Worm (Caenorhabditis elegans) whole organism, late embryonic: ENCODE data around the gene T24A6.17.
"Not testable (repeated sequence)": the region's sequence is repeated elsewhere in the genome, so short reads cannot be mapped to it uniquely, and the experiment has no call there.

Experiments used
- C08G9.2 ChIP-seq: sonication (generic microtip); optimal IDR thresholded peaks from 2 replicates; lab custom pipeline; 2016; ENCODE audit warnings: mild to moderate bottlenecking, missing genetic modification characterization, moderate library complexity, missing compliant biosample characterization
- F13H6.1 ChIP-seq: sonication (generic microtip); optimal IDR thresholded peaks from 2 replicates; lab custom pipeline; 2016; ENCODE audit warnings: missing genetic modification characterization, missing compliant biosample characterization
- K09A11.1 ChIP-seq: sonication (generic microtip); optimal IDR thresholded peaks from 2 replicates; lab custom pipeline; 2017; ENCODE audit warnings: antibody characterized with exemption, mild to moderate bottlenecking, missing genetic modification characterization, missing compliant biosample characterization; ENCODE audit not compliant: insufficient read depth
- T23F11.4 ChIP-seq: fragments of 200-800 bp; sonication (Bioruptor generic); optimal IDR thresholded peaks from 2 replicates; lab custom pipeline; 2018; ENCODE audit warnings: mild to moderate bottlenecking, missing genetic modification characterization, missing compliant biosample characterization
- Y22D7AL.16 ChIP-seq: sonication (generic microtip); optimal IDR thresholded peaks from 2 replicates; lab custom pipeline; 2016; ENCODE audit warnings: missing genetic modification characterization, missing compliant biosample characterization
- ama-1 ChIP-seq: fragments of 150-350 bp; optimal IDR thresholded peaks from 2 replicates; lab custom pipeline; 2014
- ceh-18 ChIP-seq: sonication (generic microtip); optimal IDR thresholded peaks from 2 replicates; lab custom pipeline; 2016; ENCODE audit warnings: missing genetic modification characterization, missing compliant biosample characterization
- ceh-19 ChIP-seq: fragments of 200-800 bp; sonication (Bioruptor generic); optimal IDR thresholded peaks from 2 replicates; lab custom pipeline; 2018; ENCODE audit warnings: mild to moderate bottlenecking, missing genetic modification characterization, missing compliant biosample characterization
- ceh-22 ChIP-seq: sonication (generic microtip); optimal IDR thresholded peaks from 2 replicates; lab custom pipeline; 2017; ENCODE audit warnings: missing biosample characterization, missing genetic modification characterization
- ceh-30 ChIP-seq: fragments of 150-350 bp; optimal IDR thresholded peaks from 2 replicates; lab custom pipeline; 2014; ENCODE audit warnings: missing biosample characterization, missing genetic modification characterization
- ceh-31 ChIP-seq: sonication (generic microtip); optimal IDR thresholded peaks from 2 replicates; lab custom pipeline; 2016; ENCODE audit warnings: missing genetic modification characterization, missing compliant biosample characterization
- ceh-45 ChIP-seq: fragments of 200-800 bp; sonication (Bioruptor generic); IDR thresholded peaks from 2 replicates; pipeline ENCODE4 v1.3.6; 2022; ENCODE audit warnings: missing genetic modification reagents, missing genetic modification characterization, missing compliant biosample characterization
- ceh-6 ChIP-seq: fragments of 200-800 bp; sonication (Bioruptor generic); optimal IDR thresholded peaks from 2 replicates; lab custom pipeline; 2018; ENCODE audit warnings: mild to moderate bottlenecking, missing genetic modification characterization, missing compliant biosample characterization
- ceh-9 ChIP-seq: sonication (generic microtip); optimal IDR thresholded peaks from 2 replicates; lab custom pipeline; 2016; ENCODE audit warnings: mild to moderate bottlenecking, missing genetic modification characterization, inconsistent platforms, missing compliant biosample characterization
- che-1 ChIP-seq: sonication (generic microtip); optimal IDR thresholded peaks from 2 replicates; lab custom pipeline; 2016; ENCODE audit warnings: mild to moderate bottlenecking, missing genetic modification characterization, missing compliant biosample characterization
- dmd-4 ChIP-seq: sonication (generic microtip); optimal IDR thresholded peaks from 2 replicates; lab custom pipeline; 2016; ENCODE audit warnings: borderline replicate concordance, missing genetic modification characterization, missing compliant biosample characterization
- elt-2 ChIP-seq: sonication (generic microtip); optimal IDR thresholded peaks from 2 replicates; lab custom pipeline; 2016; ENCODE audit warnings: missing genetic modification reagents, missing genetic modification characterization, missing compliant biosample characterization
- elt-4 ChIP-seq: sonication (generic microtip); optimal IDR thresholded peaks from 2 replicates; lab custom pipeline; 2016; ENCODE audit warnings: missing genetic modification characterization, missing compliant biosample characterization
- fax-1 ChIP-seq: sonication (generic microtip); optimal IDR thresholded peaks from 2 replicates; lab custom pipeline; 2016; ENCODE audit warnings: missing genotype, missing genetic modification characterization, missing compliant biosample characterization
- gmeb-2 ChIP-seq: sonication (generic microtip); optimal IDR thresholded peaks from 2 replicates; lab custom pipeline; 2016; ENCODE audit warnings: missing genetic modification characterization, inconsistent platforms, missing compliant biosample characterization
- hlh-13 ChIP-seq: fragments of 200-800 bp; sonication (Bioruptor generic); optimal IDR thresholded peaks from 2 replicates; lab custom pipeline; 2018; ENCODE audit warnings: mild to moderate bottlenecking, missing genetic modification characterization, missing compliant biosample characterization
- hlh-15 ChIP-seq: sonication (generic microtip); optimal IDR thresholded peaks from 2 replicates; lab custom pipeline; 2016; ENCODE audit warnings: missing genetic modification characterization, missing compliant biosample characterization
- hlh-6 ChIP-seq: sonication (generic microtip); optimal IDR thresholded peaks from 2 replicates; lab custom pipeline; 2016; ENCODE audit warnings: missing genotype, missing genetic modification characterization, missing compliant biosample characterization
- hlh-8 ChIP-seq: sonication (generic microtip); optimal IDR thresholded peaks from 2 replicates; lab custom pipeline; 2016; ENCODE audit warnings: missing genotype, missing genetic modification characterization, missing compliant biosample characterization
- lin-11 ChIP-seq: fragments of 200-800 bp; sonication (Bioruptor generic); optimal IDR thresholded peaks from 2 replicates; lab custom pipeline; 2018; ENCODE audit warnings: mild to moderate bottlenecking, missing genetic modification characterization, missing compliant biosample characterization
- madf-2 ChIP-seq: sonication (generic microtip); optimal IDR thresholded peaks from 2 replicates; lab custom pipeline; 2017; ENCODE audit warnings: missing genetic modification characterization, missing compliant biosample characterization
- nhr-232 ChIP-seq: sonication (generic microtip); optimal IDR thresholded peaks from 2 replicates; lab custom pipeline; 2016; ENCODE audit warnings: missing genetic modification characterization, missing compliant biosample characterization
- npax-4 ChIP-seq: sonication (generic microtip); optimal IDR thresholded peaks from 2 replicates; lab custom pipeline; 2016; ENCODE audit warnings: missing genetic modification characterization, missing compliant biosample characterization
- pag-3 ChIP-seq: sonication (generic microtip); optimal IDR thresholded peaks from 2 replicates; lab custom pipeline; 2016; ENCODE audit warnings: missing compliant biosample characterization, missing genetic modification characterization, borderline replicate concordance
- pax-1 ChIP-seq: fragments of 150-350 bp; optimal IDR thresholded peaks from 2 replicates; lab custom pipeline; 2014; ENCODE audit warnings: missing biosample characterization, missing genetic modification characterization
- pha-4 ChIP-seq: fragments of 150-350 bp; optimal IDR thresholded peaks from 2 replicates; lab custom pipeline; 2018; ENCODE audit warnings: missing biosample characterization, missing genetic modification reagents, missing genetic modification characterization
- ref-2 ChIP-seq: sonication (generic microtip); optimal IDR thresholded peaks from 2 replicates; lab custom pipeline; 2016; ENCODE audit warnings: missing genetic modification characterization, missing compliant biosample characterization
- rnt-1 ChIP-seq: sonication (generic microtip); optimal IDR thresholded peaks from 2 replicates; lab custom pipeline; 2016; ENCODE audit warnings: missing genetic modification characterization, missing compliant biosample characterization
- sox-4 ChIP-seq: sonication (generic microtip); optimal IDR thresholded peaks from 2 replicates; lab custom pipeline; 2017; ENCODE audit warnings: mild to moderate bottlenecking, missing genetic modification characterization, inconsistent platforms, missing compliant biosample characterization
- syd-9 ChIP-seq: sonication (generic microtip); optimal IDR thresholded peaks from 2 replicates; lab custom pipeline; 2016; ENCODE audit warnings: mild to moderate bottlenecking, missing genetic modification characterization, moderate library complexity, missing compliant biosample characterization
- tbx-7 ChIP-seq: sonication (generic microtip); optimal IDR thresholded peaks from 2 replicates; lab custom pipeline; 2016; ENCODE audit warnings: missing genotype, missing genetic modification characterization, missing compliant biosample characterization
- unc-3 ChIP-seq, 2 experiments: fragments of 200-800 bp in 1 of 2; sonication (Bioruptor generic) in 1 of 2; sonication (generic microtip) in 1 of 2; conservative IDR thresholded peaks in 1 of 2; optimal IDR thresholded peaks in 1 of 2; 2 replicates each; pipeline versions ENCODE4 v1.3.6 to Lab custom; 2016 to 2022; ENCODE audit warnings: missing compliant biosample characterization in 2 of 2, missing genetic modification characterization in 2 of 2, missing genetic modification reagents in 1 of 2
- unc-42 ChIP-seq: sonication (generic microtip); optimal IDR thresholded peaks from 2 replicates; lab custom pipeline; 2016; ENCODE audit warnings: missing genotype, missing genetic modification characterization, missing compliant biosample characterization
- unc-86 ChIP-seq: sonication (generic microtip); optimal IDR thresholded peaks from 2 replicates; lab custom pipeline; 2016; ENCODE audit warnings: missing genetic modification characterization, missing compliant biosample characterization
- ztf-16 ChIP-seq: sonication (generic microtip); optimal IDR thresholded peaks from 2 replicates; lab custom pipeline; 2017; ENCODE audit warnings: missing genetic modification characterization, missing compliant biosample characterization

Gene T24A6.17

ce11 chrV:3564335-3564734 lies at the start of gene T24A6.17:
Gene T24A6.17 (minus strand): TSS chrV:3564435.
- TF ChIP-seq unc-3 (GFP tag; conservative IDR thresholded peaks at IDR 0.05; lab: Robert Waterston, UW); unc-3 (tag; optimal IDR thresholded peaks at IDR 0.05; lab: Kevin White, UChicago); hlh-13 (GFP tag; lab: Kevin White, UChicago); che-1 (tag; lab: Kevin White, UChicago): not testable (repeated sequence)

- TF ChIP-seq unc-42 (tag; lab: Kevin White, UChicago), result no peak
- TF ChIP-seq madf-2 (tag; lab: Kevin White, UChicago), result no peak
- no peak for TF ChIP-seq elt-4 (tag; lab: Kevin White, UChicago)
- TF ChIP-seq ceh-31 (tag; lab: Kevin White, UChicago), result no peak
- no peak for TF ChIP-seq Y22D7AL.16 (tag; lab: Kevin White, UChicago)
- no peak for TF ChIP-seq hlh-8
- TF ChIP-seq hlh-15 (tag; lab: Kevin White, UChicago), result no peak
- TF ChIP-seq ceh-22 (tag; lab: Kevin White, UChicago), result no peak
- TF ChIP-seq F13H6.1 (tag; lab: Kevin White, UChicago), result no peak
- no peak for TF ChIP-seq ceh-9 (tag; lab: Kevin White, UChicago)
Observed at ce11 chrV:3613042-3613441, 48.8 kb upstream of the T24A6.17 start.

- no peak for TF ChIP-seq ceh-18 (tag; lab: Kevin White, UChicago)
- TF ChIP-seq rnt-1 (tag; lab: Kevin White, UChicago), result no peak
- no peak for TF ChIP-seq ztf-16 (tag; lab: Kevin White, UChicago)
- no peak for TF ChIP-seq ceh-22 (tag; lab: Kevin White, UChicago)
- no peak for TF ChIP-seq C08G9.2 (tag; lab: Kevin White, UChicago)
- TF ChIP-seq ceh-19 (GFP tag; lab: Kevin White, UChicago), result no peak
- TF ChIP-seq, all 69 proteins: peak for 0
Observed at ce11 chrV:3611654-3612053, 47.4 kb upstream of the T24A6.17 start, which contains the start of gene T22F3.10. Gene T22F3.10 (minus strand): TSS chrV:3611754.

ce11 chrV:3610709-3611108 lies 46.5 kb upstream of the T24A6.17 start:
- TF ChIP-seq unc-3 (GFP tag; conservative IDR thresholded peaks at IDR 0.05; lab: Robert Waterston, UW), result no peak
- no peak for TF ChIP-seq unc-3 (tag; optimal IDR thresholded peaks at IDR 0.05; lab: Kevin White, UChicago)
- TF ChIP-seq fax-1 (tag; lab: Kevin White, UChicago), result no peak
- no peak for TF ChIP-seq dmd-4 (tag; lab: Kevin White, UChicago)
- TF ChIP-seq elt-4 (tag; lab: Kevin White, UChicago), result no peak
- no peak for TF ChIP-seq hlh-13 (GFP tag; lab: Kevin White, UChicago)
- no peak for TF ChIP-seq T23F11.4
- no peak for TF ChIP-seq ceh-30 (tag; lab: Kevin White, UChicago)
- TF ChIP-seq gmeb-2 (tag; lab: Kevin White, UChicago), result no peak
- TF ChIP-seq pha-4 (tag; lab: Kevin White, UChicago), result no peak
- no peak for TF ChIP-seq elt-2 (tag; lab: Kevin White, UChicago)
- TF ChIP-seq lin-11, result no peak
- TF ChIP-seq ref-2 (tag; lab: Kevin White, UChicago), result no peak
- no peak for TF ChIP-seq sox-4 (tag; lab: Kevin White, UChicago)
- no peak for TF ChIP-seq ceh-45 (GFP tag; lab: Robert Waterston, UW)
- TF ChIP-seq ama-1 (lab: Kevin White, UChicago), result no peak
- no peak for TF ChIP-seq unc-86 (tag; lab: Kevin White, UChicago)
- no peak for TF ChIP-seq K09A11.1 (tag; lab: Kevin White, UChicago)
- no peak for TF ChIP-seq ceh-6 (GFP tag; lab: Kevin White, UChicago)
- no peak for TF ChIP-seq che-1 (tag; lab: Kevin White, UChicago)

ce11 chrV:3606391-3606790 lies 42.2 kb upstream of the T24A6.17 start:
- TF ChIP-seq syd-9 (tag; lab: Kevin White, UChicago) (no peak), T23F11.4 (no peak), elt-2 (tag; lab: Kevin White, UChicago) (no peak), tbx-7 (no peak), pag-3 (no peak), unc-42 (tag; lab: Kevin White, UChicago) (no peak), pax-1 (tag; lab: Kevin White, UChicago) (no peak), hlh-13 (GFP tag; lab: Kevin White, UChicago) (no peak), sox-4 (tag; lab: Kevin White, UChicago) (no peak), nhr-232 (tag; lab: Kevin White, UChicago) (no peak), C08G9.2 (tag; lab: Kevin White, UChicago) (no peak), hlh-6 (no peak), ceh-19 (GFP tag; lab: Kevin White, UChicago) (no peak), elt-4 (tag; lab: Kevin White, UChicago) (no peak), hlh-15 (tag; lab: Kevin White, UChicago) (no peak), npax-4 (tag; lab: Kevin White, UChicago) (no peak), madf-2 (tag; lab: Kevin White, UChicago) (no peak), rnt-1 (tag; lab: Kevin White, UChicago) (no peak)
